Fruit fly (Drosophila melanogaster) S2 (cell line): ENCODE measurements around the gene Ugt36A1.

Experiments used
- CG8478 ChIP-seq: fragments of >200 bp; optimal IDR thresholded peaks from 2 replicates; lab custom pipeline; 2018
- CTCF ChIP-seq, 2 experiments: fragments of >200 bp; optimal IDR thresholded peaks; 2 replicates each; lab custom pipeline; 2018

DNA sequence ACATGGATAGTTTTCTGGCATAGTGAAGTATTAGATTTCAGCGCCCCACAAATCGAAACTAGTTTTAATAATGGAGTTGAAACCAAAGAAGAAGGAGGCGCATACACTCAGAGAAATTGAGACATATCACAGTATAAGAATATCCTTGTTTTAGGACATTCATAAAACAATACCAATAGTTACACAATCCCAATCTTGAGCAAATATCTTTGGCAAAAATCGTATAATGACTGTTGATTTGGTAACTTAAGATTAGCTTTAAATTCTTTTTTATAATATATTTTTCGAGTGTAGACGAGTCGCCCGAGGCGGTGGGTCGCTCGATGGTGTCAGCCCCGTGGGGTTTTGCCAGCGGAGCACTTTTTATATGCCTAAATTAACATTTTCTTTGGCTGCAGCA lies 16.5 kb downstream of the Ugt36A1 start:
- TF ChIP-seq CG8478 (lab: Kevin White, UChicago) (no peak), CTCF (optimal IDR thresholded peaks at IDR 0.05; lab: Kevin White, UChicago) (no peak)
